3 fruit fly cellular contexts compared by ENCODE assay signal in the genomic region with DNA sequence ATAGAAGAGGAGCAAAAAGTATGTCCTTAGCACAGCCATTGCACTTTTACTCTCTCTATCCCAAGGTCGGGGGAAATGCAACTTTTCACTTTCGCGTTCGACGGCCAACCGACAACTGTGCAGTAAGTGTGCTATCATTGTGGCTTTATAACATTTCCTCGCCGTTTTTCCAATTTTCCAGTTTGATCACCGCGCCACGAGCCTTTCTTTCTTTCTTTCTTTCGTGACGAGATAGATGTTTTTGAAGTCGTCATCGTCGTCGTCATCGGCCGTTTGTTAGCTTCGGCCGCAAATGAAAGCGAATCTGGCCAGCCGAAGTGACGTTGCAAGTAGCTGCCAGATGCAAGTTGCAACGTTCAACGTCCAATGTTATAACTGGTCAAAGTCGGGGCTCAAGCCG.
TF ChIP-seq lines count a peak whose summit lies in the region.

A gene (minus strand): TSS at position 101 of the 400 bp plus-strand sequence.

- no peak for TF ChIP-seq CTCF in whole organism, embryonic (GFP tag; optimal IDR thresholded peaks at IDR 0.05; lab: Kevin White, UChicago)

TF ChIP-seq in whole organism, embryonic, 481 proteins besides CTCF, POLR2A, EP300 and RAD21:
- no peak for TF ChIP-seq CG8089 (GFP tag; optimal IDR thresholded peaks at IDR 0.05; lab: Kevin White, UChicago)
- TF ChIP-seq CG12219 (GFP tag; optimal IDR thresholded peaks at IDR 0.05; lab: Kevin White, UChicago), result no peak
- no peak for TF ChIP-seq CG13296 (GFP tag; optimal IDR thresholded peaks at IDR 0.05; lab: Kevin White, UChicago)
- no peak for TF ChIP-seq bab2 (GFP tag; optimal IDR thresholded peaks at IDR 0.05; lab: Kevin White, UChicago)
- no peak for TF ChIP-seq bbx (GFP tag; IDR thresholded peaks at IDR 0.05; lab: Robert Waterston, UW; ENCODE audit: partially characterized antibody)
- peak; percentile 67 for TF ChIP-seq Blimp-1 (GFP tag; optimal IDR thresholded peaks at IDR 0.05; lab: Kevin White, UChicago)
- TF ChIP-seq Ssrp (tag; optimal IDR thresholded peaks at IDR 0.05; lab: Kevin White, UChicago), result no peak

TF ChIP-seq in whole organism, prepupa, 60 proteins besides CTCF, POLR2A, EP300 and RAD21:
- TF ChIP-seq Blimp-1 (GFP tag; optimal IDR thresholded peaks at IDR 0.05; lab: Kevin White, UChicago) (peak; percentile 39), CG11762 (GFP tag; optimal IDR thresholded peaks at IDR 0.05; lab: Kevin White, UChicago; ENCODE audit: insufficient read depth) (no peak)

TF ChIP-seq in whole organism, pupa, 21 proteins besides CTCF, POLR2A, EP300 and RAD21:
- TF ChIP-seq CG14655 (GFP tag; optimal IDR thresholded peaks at IDR 0.05; lab: Kevin White, UChicago) (peak; percentile 25), Pif1B (GFP tag; optimal IDR thresholded peaks at IDR 0.05; lab: Kevin White, UChicago) (no peak), D1 (tag; optimal IDR thresholded peaks at IDR 0.05; lab: Kevin White, UChicago) (no peak), rn (GFP tag; IDR thresholded peaks at IDR 0.05; lab: Robert Waterston, UW) (no peak), CG4496 (GFP tag; IDR thresholded peaks at IDR 0.05; lab: Robert Waterston, UW) (no peak)
